Fruit fly (Drosophila melanogaster) whole organism, pupa: ENCODE results near the gene Wsck.

Source experiments
- CG10348 ChIP-seq: fragments of 200-800 bp; sonication (Bioruptor generic); IDR thresholded peaks from 2 replicates; pipeline ENCODE4 v1.3.6; 2022; ENCODE audit warnings: missing biosample characterization, missing genetic modification characterization
- CG12605 ChIP-seq: fragments of 200-800 bp; sonication (Bioruptor generic); IDR thresholded peaks from 2 replicates; pipeline ENCODE4 v1.3.6; 2022; ENCODE audit warnings: missing biosample characterization, missing genetic modification characterization
- CG13204 ChIP-seq: fragments of 200-800 bp; sonication (Bioruptor generic); optimal IDR thresholded peaks from 2 replicates; lab custom pipeline; 2018; ENCODE audit warnings: missing biosample characterization, mild to moderate bottlenecking, missing genetic modification characterization, moderate library complexity
- CG14655 ChIP-seq: fragments of 200-800 bp; sonication (Bioruptor generic); optimal IDR thresholded peaks from 3 replicates; lab custom pipeline; 2017; ENCODE audit warnings: mild to moderate bottlenecking, missing biosample characterization, missing genetic modification reagents, missing genetic modification characterization
- CG15710 ChIP-seq: fragments of 200-800 bp; sonication (Bioruptor generic); optimal IDR thresholded peaks from 2 replicates; lab custom pipeline; 2018; ENCODE audit warnings: missing biosample characterization, mild to moderate bottlenecking, missing genetic modification characterization, moderate library complexity
- CG17806 ChIP-seq: fragments of 200-800 bp; sonication (Bioruptor generic); optimal IDR thresholded peaks from 2 replicates; lab custom pipeline; 2018; ENCODE audit warnings: missing biosample characterization, mild to moderate bottlenecking, missing genetic modification characterization, moderate library complexity
- CG32121 ChIP-seq: fragments of 200-800 bp; sonication (Bioruptor generic); IDR thresholded peaks from 2 replicates; pipeline ENCODE4 v1.3.6; 2022; ENCODE audit warnings: missing biosample characterization, missing genetic modification characterization
- CG34367 ChIP-seq: fragments of 200-800 bp; sonication (Bioruptor generic); optimal IDR thresholded peaks from 2 replicates; lab custom pipeline; 2018; ENCODE audit warnings: missing biosample characterization, mild to moderate bottlenecking, missing genetic modification characterization
- CG4496 ChIP-seq: fragments of 200-800 bp; sonication (Bioruptor generic); IDR thresholded peaks from 3 replicates; pipeline ENCODE4 v1.3.6; 2022; ENCODE audit warnings: missing biosample characterization, missing genetic modification characterization
- CG8159 ChIP-seq: fragments of 200-800 bp; sonication (Bioruptor generic); optimal IDR thresholded peaks from 3 replicates; lab custom pipeline; 2018; ENCODE audit warnings: missing biosample characterization, mild to moderate bottlenecking, missing genetic modification characterization, moderate library complexity
- CG8301 ChIP-seq: fragments of 200-800 bp; sonication (Bioruptor generic); optimal IDR thresholded peaks from 2 replicates; lab custom pipeline; 2018; ENCODE audit warnings: missing biosample characterization, mild to moderate bottlenecking, missing genetic modification characterization
- CG9948 ChIP-seq: fragments of 200-800 bp; sonication (Bioruptor generic); optimal IDR thresholded peaks from 2 replicates; lab custom pipeline; 2018; ENCODE audit warnings: missing biosample characterization, mild to moderate bottlenecking, missing genetic modification characterization, moderate library complexity
- D1 ChIP-seq: fragments of 200-800 bp; sonication (Bioruptor generic); optimal IDR thresholded peaks from 2 replicates; lab custom pipeline; 2018; ENCODE audit warnings: missing biosample characterization, mild to moderate bottlenecking, missing genetic modification characterization, moderate library complexity
- EcR ChIP-seq: fragments of 200-800 bp; sonication (Bioruptor generic); optimal IDR thresholded peaks from 3 replicates; lab custom pipeline; 2019; ENCODE audit warnings: missing biosample characterization, missing genetic modification characterization, mild to moderate bottlenecking, moderate library complexity, missing genetic modification reagents
- Ets98B ChIP-seq: fragments of 200-800 bp; sonication (Bioruptor generic); IDR thresholded peaks from 2 replicates; pipeline ENCODE4 v1.3.6; 2022; ENCODE audit warnings: missing biosample characterization, missing genetic modification characterization
- Pif1A ChIP-seq: fragments of 200-800 bp; sonication (Bioruptor generic); optimal IDR thresholded peaks from 3 replicates; lab custom pipeline; 2016; ENCODE audit warnings: missing biosample characterization, missing genetic modification characterization
- Pif1B ChIP-seq: fragments of 200-800 bp; sonication (Bioruptor generic); optimal IDR thresholded peaks from 3 replicates; lab custom pipeline; 2016; ENCODE audit warnings: missing biosample characterization, missing genetic modification characterization
- Snoo ChIP-seq: fragments of 200-800 bp; sonication (Bioruptor generic); optimal IDR thresholded peaks from 3 replicates; lab custom pipeline; 2017; ENCODE audit warnings: missing biosample characterization, mild to moderate bottlenecking, missing genetic modification characterization, inconsistent platforms
- fd96Ca ChIP-seq: fragments of 200-800 bp; sonication (Bioruptor generic); IDR thresholded peaks from 3 replicates; pipeline ENCODE4 v1.3.6; 2022; ENCODE audit warnings: missing biosample characterization, missing genetic modification characterization
- gl ChIP-seq: fragments of 200-800 bp; sonication (Bioruptor generic); optimal IDR thresholded peaks from 2 replicates; lab custom pipeline; 2018; ENCODE audit warnings: missing biosample characterization, mild to moderate bottlenecking, missing genetic modification characterization
- rn ChIP-seq: fragments of 200-800 bp; sonication (Bioruptor generic); IDR thresholded peaks from 2 replicates; pipeline ENCODE4 v1.3.6; 2022; ENCODE audit warnings: missing biosample characterization, missing genetic modification characterization

Wsck gene

dm6 chr3R:24596881-24597280 lies 33.0 kb downstream of the Wsck start:
- TF ChIP-seq Ets98B (GFP tag; lab: Robert Waterston, UW) (no peak), D1 (tag; lab: Kevin White, UChicago) (no peak)

- TF ChIP-seq fd96Ca (GFP tag; lab: Robert Waterston, UW) (no peak), CG34367 (tag; lab: Kevin White, UChicago) (no peak), CG14655 (GFP tag; lab: Kevin White, UChicago) (no peak), Snoo (no peak), CG4496 (no peak), CG10348 (GFP tag; lab: Robert Waterston, UW) (no peak), D1 (tag; lab: Kevin White, UChicago) (no peak), gl (tag; lab: Kevin White, UChicago) (no peak)
Measured at dm6 chr3R:24595330-24596114, 34.4 kb downstream of the Wsck start.

dm6 chr3R:24593733-24594132 lies 36.1 kb downstream of the Wsck start:
- TF ChIP-seq CG13204 (peak; percentile 46), gl (tag; lab: Kevin White, UChicago) (no peak), Ets98B (GFP tag; lab: Robert Waterston, UW) (peak; percentile 17; the same call in 1 of the 2 replicates), EcR (GFP tag; lab: Kevin White, UChicago) (peak; percentile 67)

- TF ChIP-seq CG15710 (tag; lab: Kevin White, UChicago) (no peak), CG32121 (GFP tag; lab: Robert Waterston, UW) (no peak), CG4496 (no peak), EcR (GFP tag; lab: Kevin White, UChicago) (peak; percentile 4), fd96Ca (GFP tag; lab: Robert Waterston, UW) (no peak)
Measured at dm6 chr3R:24590276-24590675, 39.6 kb downstream of the Wsck start.

- TF ChIP-seq D1 (tag; lab: Kevin White, UChicago) (no peak), CG13204 (peak; percentile 13), CG9948 (tag; lab: Kevin White, UChicago) (no peak), CG14655 (GFP tag; lab: Kevin White, UChicago) (no peak), EcR (GFP tag; lab: Kevin White, UChicago) (peak; percentile 23), Snoo (peak; percentile 14), CG8301 (tag; lab: Kevin White, UChicago) (no peak), fd96Ca (GFP tag; lab: Robert Waterston, UW) (no peak), CG32121 (GFP tag; lab: Robert Waterston, UW) (no peak)
Measured at dm6 chr3R:24588829-24589638, 40.8 kb downstream of the Wsck start.

- TF ChIP-seq CG4496 = no peak
- TF ChIP-seq Snoo = peak; percentile 39
- no peak for TF ChIP-seq CG8301 (tag; lab: Kevin White, UChicago)
- TF ChIP-seq CG13204 = peak; percentile 63
- TF ChIP-seq CG9948 (tag; lab: Kevin White, UChicago) = no peak
- no peak for TF ChIP-seq CG17806 (tag; lab: Kevin White, UChicago)
- peak; percentile 3 for TF ChIP-seq CG15710 (tag; lab: Kevin White, UChicago)
- TF ChIP-seq Pif1B = no peak
- TF ChIP-seq CG34367 (tag; lab: Kevin White, UChicago) = peak; percentile 8
- TF ChIP-seq CG32121 (GFP tag; lab: Robert Waterston, UW) = no peak
- TF ChIP-seq gl (tag; lab: Kevin White, UChicago) = no peak
- peak; percentile 10 for TF ChIP-seq Pif1A (GFP tag; lab: Kevin White, UChicago)
- no peak for TF ChIP-seq CG12605 (GFP tag; lab: Robert Waterston, UW)
- TF ChIP-seq rn (GFP tag; lab: Robert Waterston, UW) = no peak
- TF ChIP-seq CG10348 (GFP tag; lab: Robert Waterston, UW) = no peak
- no peak for TF ChIP-seq Ets98B (GFP tag; lab: Robert Waterston, UW)
- TF ChIP-seq EcR (GFP tag; lab: Kevin White, UChicago) = peak; percentile 64
- no peak for TF ChIP-seq D1 (tag; lab: Kevin White, UChicago)
- TF ChIP-seq fd96Ca (GFP tag; lab: Robert Waterston, UW) = no peak
- TF ChIP-seq CG14655 (GFP tag; lab: Kevin White, UChicago) = no peak
- no peak for TF ChIP-seq CG8159
Measured at dm6 chr3R:24586453-24586886, 43.4 kb downstream of the Wsck start.
